Worm (Caenorhabditis elegans) whole organism, midembryonic: ENCODE measurements around the gene col-170.

Source experiments
- T22C8.4 ChIP-seq: fragments of 200-800 bp; sonication (Bioruptor generic); IDR thresholded peaks from 2 replicates; pipeline ENCODE4 v1.3.6; 2022; ENCODE audit warnings: missing genetic modification characterization, missing compliant biosample characterization
- flt-1 ChIP-seq: fragments of 200-800 bp; sonication (Bioruptor generic); IDR thresholded peaks from 2 replicates; pipeline ENCODE4 v1.3.6; 2022; ENCODE audit warnings: missing genetic modification characterization, missing compliant biosample characterization
- klf-2 ChIP-seq: fragments of 200-800 bp; sonication (Bioruptor generic); conservative IDR thresholded peaks from 2 replicates; pipeline ENCODE4 v1.3.6; 2022; ENCODE audit warnings: missing genetic modification reagents, missing genetic modification characterization, missing compliant biosample characterization
- ref-1 ChIP-seq: fragments of 200-800 bp; sonication (Bioruptor generic); conservative IDR thresholded peaks from 2 replicates; pipeline ENCODE4 v1.3.6; 2022; ENCODE audit warnings: missing genetic modification reagents, missing genetic modification characterization, missing compliant biosample characterization
- tab-1 ChIP-seq: fragments of 200-800 bp; sonication (Bioruptor generic); IDR thresholded peaks from 2 replicates; pipeline ENCODE4 v1.3.6; 2022; ENCODE audit warnings: missing genetic modification characterization, missing compliant biosample characterization
- ztf-23 ChIP-seq: fragments of 200-800 bp; sonication (Bioruptor generic); IDR thresholded peaks from 2 replicates; pipeline ENCODE4 v1.3.6; 2022; ENCODE audit warnings: missing genetic modification reagents, missing genetic modification characterization, missing compliant biosample characterization

DNA sequence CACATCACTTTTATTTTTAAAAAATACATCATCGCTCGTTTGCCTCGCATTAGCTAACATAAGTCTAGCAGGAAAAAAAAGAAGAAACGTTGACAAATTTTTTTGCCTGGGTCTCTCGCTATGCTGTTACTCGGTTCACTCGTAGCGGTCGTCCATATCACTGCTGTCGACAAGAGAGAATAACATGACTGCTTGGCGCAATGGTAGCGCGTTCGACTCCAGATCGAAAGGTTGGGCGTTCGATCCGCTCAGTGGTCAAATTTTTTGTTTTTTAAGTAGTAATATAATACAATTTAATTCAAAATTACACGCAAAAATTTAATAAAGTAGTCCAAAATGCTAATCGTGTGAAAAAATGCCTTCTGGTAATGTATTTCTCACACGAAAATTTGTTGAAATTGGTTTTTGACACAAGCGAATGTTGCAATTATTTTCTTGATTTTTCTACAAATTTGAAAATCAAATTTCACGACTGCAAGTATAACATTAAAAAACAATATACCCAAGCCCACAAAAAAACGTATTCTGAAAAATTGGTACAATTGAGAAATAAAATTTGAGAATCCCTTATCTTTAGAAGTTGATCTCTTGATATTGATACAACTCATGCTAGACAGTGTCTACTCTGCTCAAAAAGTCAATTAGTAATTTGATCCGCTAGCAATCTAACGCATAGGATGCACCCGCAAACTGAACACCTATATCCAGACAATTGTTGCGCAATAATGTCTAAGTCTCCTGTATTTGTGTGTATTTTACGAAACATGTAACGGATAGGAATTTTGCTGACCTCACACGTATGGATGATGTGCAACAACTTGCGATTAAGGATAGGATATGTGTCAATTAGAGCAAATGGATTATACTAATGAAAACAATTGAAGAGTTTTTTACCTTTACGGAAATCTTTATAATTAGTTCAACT, 39.9 kb downstream of the col-170 start:
- TF ChIP-seq ref-1 (peak; percentile 78), klf-2 (peak; percentile 86), tab-1 (GFP tag; lab: Robert Waterston, UW) (peak; percentile 87), ztf-23 (GFP tag; lab: Robert Waterston, UW) (peak; percentile 87), flt-1 (GFP tag; lab: Robert Waterston, UW) (peak; percentile 94), T22C8.4 (GFP tag; lab: Robert Waterston, UW) (peak; percentile 75)
